Fruit fly (Drosophila melanogaster) whole organism, embryonic: ENCODE data around the gene CG13359.

ENCODE experiments used
- Abd-B ChIP-seq: fragments of 200-800 bp; sonication (Bioruptor generic); optimal IDR thresholded peaks from 2 replicates; lab custom pipeline; 2018; ENCODE audit warnings: missing biosample characterization, mild to moderate bottlenecking, missing genetic modification characterization, moderate library complexity
- Ada2b ChIP-seq: fragments of 200-800 bp; sonication (Bioruptor generic); IDR thresholded peaks from 2 replicates; pipeline ENCODE4 v1.3.6; 2022; ENCODE audit warnings: missing biosample characterization, missing genetic modification characterization
- Adf1 ChIP-seq: fragments of 200-800 bp; sonication (Bioruptor generic); IDR thresholded peaks from 2 replicates; pipeline ENCODE4 v1.3.6; 2022; ENCODE audit warnings: missing biosample characterization, missing genetic modification characterization
- Atf6 ChIP-seq: fragments of 200-800 bp; sonication (Bioruptor generic); IDR thresholded peaks from 2 replicates; pipeline ENCODE4 v1.3.6; 2022; ENCODE audit warnings: missing biosample characterization, missing genetic modification characterization
- Bdp1 ChIP-seq: fragments of 200-800 bp; sonication (Bioruptor generic); optimal IDR thresholded peaks from 3 replicates; lab custom pipeline; 2016; ENCODE audit warnings: missing biosample characterization, missing genetic modification characterization
- CG11456 ChIP-seq: fragments of 200-800 bp; sonication (Bioruptor generic); IDR thresholded peaks from 3 replicates; pipeline ENCODE4 v1.3.6; 2022; ENCODE audit warnings: missing biosample characterization, missing genetic modification characterization
- CG12071 ChIP-seq: fragments of 200-800 bp; sonication (Bioruptor generic); optimal IDR thresholded peaks from 3 replicates; lab custom pipeline; 2018; ENCODE audit warnings: missing biosample characterization, mild to moderate bottlenecking, missing genetic modification characterization
- CG13624 ChIP-seq: fragments of 200-800 bp; sonication (Bioruptor generic); optimal IDR thresholded peaks from 2 replicates; lab custom pipeline; 2016; ENCODE audit warnings: missing biosample characterization, missing genetic modification characterization
- CG18764 ChIP-seq: fragments of 200-800 bp; sonication (Bioruptor generic); optimal IDR thresholded peaks from 3 replicates; lab custom pipeline; 2016; ENCODE audit warnings: missing biosample characterization, missing genetic modification characterization
- CG3838 ChIP-seq: fragments of 200-800 bp; sonication (Bioruptor generic); optimal IDR thresholded peaks from 3 replicates; lab custom pipeline; 2016; ENCODE audit warnings: missing biosample characterization, missing genetic modification characterization
- CG6272 ChIP-seq: fragments of 200-800 bp; sonication (Bioruptor generic); IDR thresholded peaks from 2 replicates; pipeline ENCODE4 v1.3.6; 2022; ENCODE audit warnings: missing biosample characterization, missing genetic modification characterization
- CG7839 ChIP-seq: fragments of 200-800 bp; sonication (Bioruptor generic); optimal IDR thresholded peaks from 3 replicates; lab custom pipeline; 2018; ENCODE audit warnings: missing biosample characterization, mild to moderate bottlenecking, missing genetic modification characterization, moderate library complexity
- CHES-1-like ChIP-seq: fragments of 200-800 bp; sonication (Bioruptor generic); optimal IDR thresholded peaks from 2 replicates; lab custom pipeline; 2016; ENCODE audit warnings: missing biosample characterization, missing genetic modification characterization
- Deaf1 ChIP-seq: fragments of 200-800 bp; optimal IDR thresholded peaks from 3 replicates; lab custom pipeline; 2019; ENCODE audit warnings: missing biosample characterization, mild to moderate bottlenecking, missing genetic modification characterization, moderate library complexity
- Doc3 ChIP-seq: fragments of 200-800 bp; sonication (Bioruptor generic); IDR thresholded peaks from 3 replicates; pipeline ENCODE4 v1.3.6; 2022; ENCODE audit warnings: missing biosample characterization, missing genetic modification characterization; ENCODE audit not compliant: partially characterized antibody
- ERR ChIP-seq: fragments of 200-800 bp; sonication (Bioruptor generic); optimal IDR thresholded peaks from 2 replicates; lab custom pipeline; 2016; ENCODE audit warnings: missing biosample characterization, missing genetic modification characterization
- Fer1 ChIP-seq: fragments of 200-800 bp; sonication (Bioruptor generic); optimal IDR thresholded peaks from 2 replicates; lab custom pipeline; 2017; ENCODE audit warnings: missing biosample characterization, mild to moderate bottlenecking, missing genetic modification characterization
- Gsc ChIP-seq: fragments of 200-800 bp; sonication (Bioruptor generic); IDR thresholded peaks from 2 replicates; pipeline ENCODE4 v1.3.6; 2022; ENCODE audit warnings: missing biosample characterization, missing genetic modification characterization
- Hmr ChIP-seq: fragments of 200-800 bp; sonication (Bioruptor generic); optimal IDR thresholded peaks from 3 replicates; lab custom pipeline; 2017; ENCODE audit warnings: mild to moderate bottlenecking, missing biosample characterization, missing genetic modification reagents, missing genetic modification characterization
- Hr3 ChIP-seq: fragments of 200-800 bp; sonication (Bioruptor generic); optimal IDR thresholded peaks from 3 replicates; lab custom pipeline; 2016; ENCODE audit warnings: missing biosample characterization, missing genetic modification characterization
- Hsf ChIP-seq: fragments of 200-800 bp; sonication (Bioruptor generic); optimal IDR thresholded peaks from 3 replicates; lab custom pipeline; 2016; ENCODE audit warnings: missing biosample characterization, missing genetic modification characterization
- Med ChIP-seq: fragments of 200-800 bp; sonication (Bioruptor generic); peaks from one replicate; lab custom pipeline; 2016; ENCODE audit warnings: missing biosample characterization, missing genetic modification characterization, mild to moderate bottlenecking, inconsistent platforms, moderate library complexity
- Ptx1 ChIP-seq: fragments of 200-800 bp; sonication (Bioruptor generic); IDR thresholded peaks from 2 replicates; pipeline ENCODE4 v1.3.6; 2022; ENCODE audit warnings: missing biosample characterization, missing genetic modification characterization
- Six4 ChIP-seq: fragments of 200-800 bp; sonication (Bioruptor generic); optimal IDR thresholded peaks from 2 replicates; lab custom pipeline; 2016; ENCODE audit warnings: missing biosample characterization, missing genetic modification characterization
- Vsx1 ChIP-seq: fragments of 200-800 bp; sonication (Bioruptor generic); optimal IDR thresholded peaks from 2 replicates; lab custom pipeline; 2017; ENCODE audit warnings: missing biosample characterization, mild to moderate bottlenecking, missing genetic modification characterization, missing genetic modification reagents
- YL-1 ChIP-seq: fragments of 200-800 bp; sonication (Bioruptor generic); optimal IDR thresholded peaks from 3 replicates; lab custom pipeline; 2017; ENCODE audit warnings: missing biosample characterization, mild to moderate bottlenecking, missing genetic modification characterization
- abd-A ChIP-seq: fragments of 200-800 bp; sonication (Bioruptor generic); optimal IDR thresholded peaks from 3 replicates; lab custom pipeline; 2019; ENCODE audit warnings: missing biosample characterization, mild to moderate bottlenecking, missing genetic modification characterization, moderate library complexity
- amos ChIP-seq: fragments of 200-800 bp; sonication (Bioruptor generic); IDR thresholded peaks from 2 replicates; pipeline ENCODE4 v1.3.6; 2022; ENCODE audit warnings: missing biosample characterization, missing genetic modification characterization; ENCODE audit not compliant: partially characterized antibody
- ash1 ChIP-seq: fragments of 200-800 bp; sonication (Bioruptor generic); optimal IDR thresholded peaks from 2 replicates; lab custom pipeline; 2018; ENCODE audit warnings: missing biosample characterization, mild to moderate bottlenecking, missing genetic modification characterization
- dati ChIP-seq: fragments of 200-800 bp; sonication (Bioruptor generic); IDR thresholded peaks from 2 replicates; pipeline ENCODE4 v1.3.6; 2022; ENCODE audit warnings: missing biosample characterization, missing genetic modification characterization
- dimm ChIP-seq: fragments of 200-800 bp; sonication (Bioruptor generic); IDR thresholded peaks from 2 replicates; pipeline ENCODE4 v1.3.6; 2022; ENCODE audit warnings: missing biosample characterization, missing genetic modification characterization
- dmrt99B ChIP-seq: fragments of 200-800 bp; sonication (Bioruptor generic); optimal IDR thresholded peaks from 2 replicates; lab custom pipeline; 2018; ENCODE audit warnings: missing biosample characterization, mild to moderate bottlenecking, missing genetic modification characterization, moderate library complexity
- fu2 ChIP-seq: fragments of 200-800 bp; sonication (Bioruptor generic); optimal IDR thresholded peaks from 2 replicates; lab custom pipeline; 2016; ENCODE audit warnings: missing biosample characterization, missing genetic modification characterization
- jumu ChIP-seq: fragments of 200-800 bp; sonication (Bioruptor generic); optimal IDR thresholded peaks from 3 replicates; lab custom pipeline; 2016; ENCODE audit warnings: missing biosample characterization, missing genetic modification characterization
- odd ChIP-seq: fragments of 200-800 bp; sonication (Bioruptor generic); optimal IDR thresholded peaks from 2 replicates; lab custom pipeline; 2017; ENCODE audit warnings: missing biosample characterization, mild to moderate bottlenecking, missing genetic modification characterization
- pfk ChIP-seq: fragments of 200-800 bp; sonication (Bioruptor generic); optimal IDR thresholded peaks from 2 replicates; lab custom pipeline; 2018; ENCODE audit warnings: missing biosample characterization, mild to moderate bottlenecking, missing genetic modification characterization, moderate library complexity
- pnt ChIP-seq: fragments of 200-800 bp; sonication (Bioruptor generic); optimal IDR thresholded peaks from 3 replicates; lab custom pipeline; 2016; ENCODE audit warnings: missing biosample characterization, missing genetic modification characterization
- scrt ChIP-seq: fragments of 200-800 bp; sonication (Bioruptor generic); optimal IDR thresholded peaks from 2 replicates; lab custom pipeline; 2018; ENCODE audit warnings: missing biosample characterization, mild to moderate bottlenecking, missing genetic modification characterization, moderate library complexity
- so ChIP-seq: fragments of 200-800 bp; sonication (Bioruptor generic); IDR thresholded peaks from 3 replicates; pipeline ENCODE4 v1.3.6; 2022; ENCODE audit warnings: missing biosample characterization, missing genetic modification characterization
- tgo ChIP-seq: fragments of 200-800 bp; sonication (Bioruptor generic); IDR thresholded peaks from 3 replicates; pipeline ENCODE4 v1.3.6; 2022; ENCODE audit warnings: missing biosample characterization, missing genetic modification characterization
- tio ChIP-seq: fragments of 200-800 bp; sonication (Bioruptor generic); optimal IDR thresholded peaks from 2 replicates; lab custom pipeline; 2017; ENCODE audit warnings: missing biosample characterization, missing genetic modification characterization, inconsistent platforms
- tna ChIP-seq: fragments of 200-800 bp; sonication (Bioruptor generic); IDR thresholded peaks from 2 replicates; pipeline ENCODE4 v1.3.6; 2022; ENCODE audit warnings: missing biosample characterization, missing genetic modification characterization; ENCODE audit not compliant: partially characterized antibody
- tup ChIP-seq: fragments of 200-800 bp; sonication (Bioruptor generic); optimal IDR thresholded peaks from 2 replicates; lab custom pipeline; 2016; ENCODE audit warnings: missing biosample characterization, mild to moderate bottlenecking, missing genetic modification characterization, moderate library complexity
- zf30C ChIP-seq: fragments of 200-800 bp; sonication (Bioruptor generic); optimal IDR thresholded peaks from 3 replicates; lab custom pipeline; 2018; ENCODE audit warnings: missing biosample characterization, mild to moderate bottlenecking, missing genetic modification characterization

The CG13359 gene

dm6 chrX:843489-843888, 40.2 kb upstream of the CG13359 start (continued):
- TF ChIP-seq tna (GFP tag; lab: Robert Waterston, UW) (peak; percentile 38; the same call in 1 of the 2 replicates), CG11456 (GFP tag; lab: Robert Waterston, UW) (0 out of 3 replicates have a peak, but pooled peaks have one; percentile 26), Abd-B (peak; percentile 38), Doc3 (GFP tag; lab: Robert Waterston, UW) (no peak), CG7839 (tag; lab: Kevin White, UChicago) (peak; percentile 37), scrt (GFP tag; lab: Kevin White, UChicago) (no peak), Hr3 (no peak), CG18764 (GFP tag; lab: Kevin White, UChicago) (no peak), YL-1 (GFP tag; lab: Kevin White, UChicago) (no peak), ash1 (GFP tag; lab: Kevin White, UChicago) (no peak), abd-A (tag; lab: Kevin White, UChicago) (no peak), odd (GFP tag; lab: Kevin White, UChicago) (no peak), pnt (GFP tag; lab: Kevin White, UChicago) (peak; percentile 7), Ada2b (GFP tag; lab: Robert Waterston, UW) (peak; percentile 12; the same call in 1 of the 2 replicates), CG13624 (GFP tag; lab: Kevin White, UChicago) (no peak), Ptx1 (peak; percentile 53), tio (GFP tag; lab: Kevin White, UChicago) (peak; percentile 9), fu2 (GFP tag; lab: Kevin White, UChicago) (no peak), Atf6 (GFP tag; lab: Robert Waterston, UW) (no peak), dimm (no peak), Fer1 (peak; percentile 6), Gsc (GFP tag; lab: Robert Waterston, UW) (no peak), CHES-1-like (no peak), dati (GFP tag; lab: Robert Waterston, UW) (no peak), amos (peak; percentile 20; the same call in 1 of the 2 replicates), Deaf1 (tag; lab: Kevin White, UChicago) (peak; percentile 2), CG6272 (0 out of 2 replicates have a peak, but pooled peaks have one; percentile 20), tgo (GFP tag; lab: Robert Waterston, UW) (no peak; the same call in 2 of the 3 replicates), so (GFP tag; lab: Robert Waterston, UW) (no peak), Med (peak; percentile 73), Vsx1 (GFP tag; lab: Kevin White, UChicago) (no peak), CG12071 (GFP tag; lab: Kevin White, UChicago) (no peak), CG3838 (GFP tag; lab: Kevin White, UChicago) (no peak), Hsf (peak; percentile 32), Bdp1 (GFP tag; lab: Kevin White, UChicago) (no peak), Adf1 (no peak), pfk (GFP tag; lab: Kevin White, UChicago) (no peak), Hmr (GFP tag; lab: Kevin White, UChicago) (peak; percentile 44), Six4 (no peak), zf30C (GFP tag; lab: Kevin White, UChicago) (peak; percentile 65), jumu (no peak), tup (GFP tag; lab: Kevin White, UChicago) (no peak), ERR (no peak), dmrt99B (tag; lab: Kevin White, UChicago) (peak; percentile 38)
- TF ChIP-seq, all 482 proteins: peak for 94
